Worm (Caenorhabditis elegans): ENCODE results near the gene lbp-3.

DNA sequence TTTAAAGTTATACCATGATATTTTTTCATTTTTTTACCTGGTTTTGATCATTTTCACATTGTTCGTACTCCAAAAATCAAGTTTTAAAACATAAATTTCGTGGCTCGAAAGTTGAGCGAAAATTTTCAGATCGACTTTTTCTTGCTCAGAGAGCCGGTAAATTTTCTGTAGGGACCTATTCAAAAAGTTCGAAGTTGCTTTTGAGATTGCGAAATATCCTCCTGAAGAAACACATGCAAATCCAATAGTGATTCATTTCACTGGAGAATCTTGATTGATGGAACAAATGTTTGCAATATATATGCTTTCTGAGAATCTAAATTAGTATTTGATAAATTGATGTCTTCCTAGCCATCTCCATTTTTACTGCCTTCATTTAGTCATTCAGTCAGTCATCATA is 40.5 kb upstream of the lbp-3 start:
- TF ChIP-seq ceh-18 (tag; optimal IDR thresholded peaks at IDR 0.05) = no peak
- TF ChIP-seq nfya-1 (tag; optimal IDR thresholded peaks at IDR 0.05) = no peak
- no peak for TF ChIP-seq mec-3 (tag; optimal IDR thresholded peaks at IDR 0.05; ENCODE audit: borderline replicate concordance)
- no peak for TF ChIP-seq pag-3 (tag; optimal IDR thresholded peaks at IDR 0.05; ENCODE audit: borderline replicate concordance)
- no peak for TF ChIP-seq pha-4 (tag; optimal IDR thresholded peaks at IDR 0.05)

All from whole organism, late embryonic.